Worm (Caenorhabditis elegans) whole organism, L4 larva: ENCODE results near the gene nas-3.

Experiments
- ces-1 ChIP-seq: fragments of 150-350 bp; sonication (generic microtip); optimal IDR thresholded peaks from 4 replicates; lab custom pipeline; 2014; ENCODE audit warnings: missing biosample characterization, missing genetic modification reagents, missing genetic modification characterization
- madf-5 ChIP-seq, 2 experiments: fragments of 200-800 bp; sonication (Bioruptor generic); IDR thresholded peaks; 2 replicates each; pipeline ENCODE4 v1.3.6; 2022; ENCODE audit warnings: missing compliant biosample characterization in 2 of 2, missing genetic modification characterization in 2 of 2
- zfp-3 ChIP-seq: fragments of 200-800 bp; sonication (Bioruptor generic); conservative IDR thresholded peaks from 2 replicates; pipeline ENCODE4 v1.3.6; 2022; ENCODE audit warnings: missing genetic modification reagents, missing genetic modification characterization, missing compliant biosample characterization

ce11 chrV:9491440-9492160 is 13.6 kb downstream of the nas-3 start, which contains the start of gene K06A4.7:
- TF ChIP-seq ces-1 (GFP tag; lab: Kevin White, UChicago), result no peak
- TF ChIP-seq madf-5 (GFP tag; IDR thresholded peaks at IDR 0.05; lab: Robert Waterston, UW), result no peak
- TF ChIP-seq zfp-3 (GFP tag; lab: Robert Waterston, UW), result no peak
